Worm (Caenorhabditis elegans): Measurements from ENCODE around the gene C24H11.2.
A peak's percentile ranks its signal among the peaks of the same experiment; 100 is the strongest.

The C24H11.2 gene

ce11 chrIII:11826118-11826517 lies 34.0 kb upstream of the C24H11.2 start, which contains the start of gene rsp-8:
rsp-8 (plus strand) TSS chrIII:11826418.
- TF ChIP-seq ZK185.1 (tag; optimal IDR thresholded peaks at IDR 0.05; ENCODE audit: poor library complexity, severe bottlenecking) (no peak), aptf-3 (GFP tag; IDR thresholded peaks at IDR 0.05) (no peak), efl-1 (GFP tag; optimal IDR thresholded peaks at IDR 0.05) (no peak), dox-1 (GFP tag; IDR thresholded peaks at IDR 0.05) (no peak), F39B2.1 (GFP tag; IDR thresholded peaks at IDR 0.05) (no peak), snpc-1.3 (tag; optimal IDR thresholded peaks at IDR 0.05; ENCODE audit: insufficient read depth) (no peak), tlf-1 (GFP tag; optimal IDR thresholded peaks at IDR 0.05) (no peak), tbx-9 (tag; optimal IDR thresholded peaks at IDR 0.05; ENCODE audit: borderline replicate concordance) (no peak), F52B5.7 (tag; optimal IDR thresholded peaks at IDR 0.05) (no peak), F22D6.2 (tag; optimal IDR thresholded peaks at IDR 0.05) (no peak), mel-28 (tag; optimal IDR thresholded peaks at IDR 0.05; ENCODE audit: borderline replicate concordance) (no peak), F49E8.2 (tag; optimal IDR thresholded peaks at IDR 0.05; ENCODE audit: insufficient read depth) (no peak), hmg-1.2 (GFP tag; IDR thresholded peaks at IDR 0.05) (no peak), attf-5 (GFP tag; optimal IDR thresholded peaks at IDR 0.05) (no peak), ccch-3 (GFP tag; optimal IDR thresholded peaks at IDR 0.05) (no peak)

ce11 chrIII:11825654-11826053 lies 33.5 kb upstream of the C24H11.2 start:
- TF ChIP-seq chd-7 (tag; optimal IDR thresholded peaks at IDR 0.05) (no peak), aptf-3 (GFP tag; IDR thresholded peaks at IDR 0.05) (no peak), B0336.3 (GFP tag; IDR thresholded peaks at IDR 0.05) (no peak), lin-54 (GFP tag; optimal IDR thresholded peaks at IDR 0.05) (peak; percentile 55), efl-1 (GFP tag; optimal IDR thresholded peaks at IDR 0.05) (peak; percentile 63), repo-1 (tag; optimal IDR thresholded peaks at IDR 0.05) (no peak), athp-1 (tag; optimal IDR thresholded peaks at IDR 0.05) (peak; percentile 78), zim-3 (tag; optimal IDR thresholded peaks at IDR 0.05) (no peak), egl-18 (GFP tag; IDR thresholded peaks at IDR 0.05) (0 out of 2 replicates have a peak, but pooled peaks have one; percentile 58), nfyb-1 (GFP tag; IDR thresholded peaks at IDR 0.05) (peak; percentile 31; the same call in 1 of the 2 replicates), lsy-27 (tag; optimal IDR thresholded peaks at IDR 0.05; ENCODE audit: borderline replicate concordance, insufficient read depth) (no peak), F39B2.1 (GFP tag; IDR thresholded peaks at IDR 0.05) (no peak), let-526 (GFP tag; IDR thresholded peaks at IDR 0.05) (no peak), F10E7.11 (tag; optimal IDR thresholded peaks at IDR 0.05) (no peak), ztf-26 (tag; optimal IDR thresholded peaks at IDR 0.05) (no peak), snpc-3.4 (tag; optimal IDR thresholded peaks at IDR 0.05) (no peak), F57C9.4 (tag; optimal IDR thresholded peaks at IDR 0.05) (no peak), egrh-3 (GFP tag; IDR thresholded peaks at IDR 0.05) (no peak), cebp-1 (GFP tag; IDR thresholded peaks at IDR 0.05) (no peak; the same call in 1 of the 2 replicates), cebp-1 (tag; optimal IDR thresholded peaks at IDR 0.05) (peak; percentile 70), lin-40 (tag; optimal IDR thresholded peaks at IDR 0.05) (peak; percentile 14), hsf-1 (GFP tag; IDR thresholded peaks at IDR 0.05) (peak; percentile 64; the same call in 1 of the 2 replicates), Y67H2A.10 (GFP tag; conservative IDR thresholded peaks at IDR 0.05) (no peak), snpc-1.3 (tag; optimal IDR thresholded peaks at IDR 0.05; ENCODE audit: insufficient read depth) (no peak), hrde-1 (tag; optimal IDR thresholded peaks at IDR 0.05; ENCODE audit: borderline replicate concordance) (no peak), B0261.1 (tag; optimal IDR thresholded peaks at IDR 0.05) (no peak), cebp-2 (GFP tag; IDR thresholded peaks at IDR 0.05) (no peak), dox-1 (GFP tag; IDR thresholded peaks at IDR 0.05) (peak; percentile 50; the same call in 1 of the 2 replicates), attf-5 (GFP tag; optimal IDR thresholded peaks at IDR 0.05) (peak; percentile 76), sptf-2 (GFP tag; optimal IDR thresholded peaks at IDR 0.05) (no peak), F55B11.4 (tag; optimal IDR thresholded peaks at IDR 0.05; ENCODE audit: borderline replicate concordance, insufficient read depth) (no peak), dpl-1 (GFP tag; optimal IDR thresholded peaks at IDR 0.05) (peak; percentile 8), nfya-1 (tag; optimal IDR thresholded peaks at IDR 0.05; ENCODE audit: borderline replicate concordance, insufficient read depth) (no peak), madf-8 (GFP tag; conservative IDR thresholded peaks at IDR 0.05) (no peak), F23B12.7 (tag; optimal IDR thresholded peaks at IDR 0.05; ENCODE audit: insufficient read depth) (peak; percentile 72), mxl-1 (tag; optimal IDR thresholded peaks at IDR 0.05) (no peak), ceh-27 (GFP tag; optimal IDR thresholded peaks at IDR 0.05) (peak; percentile 55)
